Fruit fly (Drosophila melanogaster): Measurements from ENCODE around the gene CG6661.

Gene CG6661

dm6 chr3L:14037655-14038644 is 3.4 kb downstream of the CG6661 start:
- no peak for TF ChIP-seq Ravus (GFP tag; IDR thresholded peaks at IDR 0.05)
- TF ChIP-seq CG1024 (GFP tag; IDR thresholded peaks at IDR 0.05) = no peak
- no peak for TF ChIP-seq Poxn (GFP tag; IDR thresholded peaks at IDR 0.05)
- no peak for TF ChIP-seq fd102C (GFP tag; optimal IDR thresholded peaks at IDR 0.05)
- peak; percentile 10 for TF ChIP-seq nom (GFP tag; optimal IDR thresholded peaks at IDR 0.05)
- TF ChIP-seq sug (tag; optimal IDR thresholded peaks at IDR 0.05) = peak; percentile 7
- no peak for TF ChIP-seq CG12659 (GFP tag; optimal IDR thresholded peaks at IDR 0.05)
- TF ChIP-seq ato (GFP tag; IDR thresholded peaks at IDR 0.05; ENCODE audit: partially characterized antibody) = no peak
- no peak for TF ChIP-seq CG8359 (GFP tag; optimal IDR thresholded peaks at IDR 0.05; ENCODE audit: borderline replicate concordance)
- no peak for TF ChIP-seq D (optimal IDR thresholded peaks at IDR 0.05)
- TF ChIP-seq D (GFP tag; optimal IDR thresholded peaks at IDR 0.05) = no peak
- peak; percentile 11 for TF ChIP-seq Spps (tag; optimal IDR thresholded peaks at IDR 0.05)
- TF ChIP-seq CG4282 (GFP tag; optimal IDR thresholded peaks at IDR 0.05) = no peak
- TF ChIP-seq TFAM (GFP tag; optimal IDR thresholded peaks at IDR 0.05) = no peak
- TF ChIP-seq wdn (GFP tag; IDR thresholded peaks at IDR 0.05) = no peak
- no peak for TF ChIP-seq CG5953 (GFP tag; IDR thresholded peaks at IDR 0.05)
- no peak for TF ChIP-seq CG4424 (GFP tag; optimal IDR thresholded peaks at IDR 0.05)
- TF ChIP-seq CG14710 (tag; optimal IDR thresholded peaks at IDR 0.05) = no peak
- no peak for TF ChIP-seq CG12155 (GFP tag; optimal IDR thresholded peaks at IDR 0.05)
- TF ChIP-seq E2f1 (GFP tag; IDR thresholded peaks at IDR 0.05) = peak; percentile 56; the same call in 1 of the 2 replicates
- TF ChIP-seq bab2 (GFP tag; optimal IDR thresholded peaks at IDR 0.05) = peak; percentile 9
- TF ChIP-seq YL-1 (GFP tag; optimal IDR thresholded peaks at IDR 0.05) = peak; percentile 43
- no peak for TF ChIP-seq Oli (tag; optimal IDR thresholded peaks at IDR 0.05)
- no peak for TF ChIP-seq CG12744 (GFP tag; optimal IDR thresholded peaks at IDR 0.05)
- TF ChIP-seq stc (GFP tag; IDR thresholded peaks at IDR 0.05) = no peak
- no peak for TF ChIP-seq p53 (GFP tag; optimal IDR thresholded peaks at IDR 0.05)
- TF ChIP-seq nerfin-2 (GFP tag; IDR thresholded peaks at IDR 0.05; ENCODE audit: partially characterized antibody) = no peak
- no peak for TF ChIP-seq Sin3A (optimal IDR thresholded peaks at IDR 0.05)
- peak; percentile 81 for TF ChIP-seq grau (tag; optimal IDR thresholded peaks at IDR 0.05)
- TF ChIP-seq otp (GFP tag; IDR thresholded peaks at IDR 0.05) = no peak
- peak; percentile 34; the same call in 1 of the 2 replicates for TF ChIP-seq sna (GFP tag; IDR thresholded peaks at IDR 0.05; ENCODE audit: partially characterized antibody)
- TF ChIP-seq Tbp (GFP tag; optimal IDR thresholded peaks at IDR 0.05) = no peak
- no peak for TF ChIP-seq gsb-n (tag; optimal IDR thresholded peaks at IDR 0.05)
- no peak for TF ChIP-seq fd64A (GFP tag; optimal IDR thresholded peaks at IDR 0.05)
- TF ChIP-seq CG7987 (GFP tag; optimal IDR thresholded peaks at IDR 0.05) = no peak
- TF ChIP-seq Kr (GFP tag; optimal IDR thresholded peaks at IDR 0.05) = no peak
- TF ChIP-seq CG16813 (GFP tag; IDR thresholded peaks at IDR 0.05; ENCODE audit: partially characterized antibody) = no peak
- no peak for TF ChIP-seq CG7372 (GFP tag; IDR thresholded peaks at IDR 0.05)
- TF ChIP-seq CG6791 (GFP tag; IDR thresholded peaks at IDR 0.05; ENCODE audit: partially characterized antibody) = peak; percentile 18; the same call in 1 of the 3 replicates
- no peak for TF ChIP-seq unpg (GFP tag; optimal IDR thresholded peaks at IDR 0.05)
- TF ChIP-seq CG6765 (GFP tag; optimal IDR thresholded peaks at IDR 0.05) = peak; percentile 2
- TF ChIP-seq Bdp1 (GFP tag; optimal IDR thresholded peaks at IDR 0.05) = no peak
- no peak for TF ChIP-seq ac (GFP tag; optimal IDR thresholded peaks at IDR 0.05)
- no peak for TF ChIP-seq CG18619 (GFP tag; optimal IDR thresholded peaks at IDR 0.05)
- TF ChIP-seq chn (GFP tag; optimal IDR thresholded peaks at IDR 0.05) = no peak
- no peak for TF ChIP-seq CG31388 (GFP tag; optimal IDR thresholded peaks at IDR 0.05)
- no peak for TF ChIP-seq CG13894 (tag; optimal IDR thresholded peaks at IDR 0.05)
- peak; percentile 41 for TF ChIP-seq dm (GFP tag; optimal IDR thresholded peaks at IDR 0.05)
- no peak for TF ChIP-seq CG11504 (tag; optimal IDR thresholded peaks at IDR 0.05)
